Worm (Caenorhabditis elegans): ENCODE results near the gene nhr-34.

Gene nhr-34

ce11 chrIV:9622272-9622671, 53.2 kb downstream of the nhr-34 start, which contains the start of gene W09C2.7:
W09C2.7 (minus strand) TSS chrIV:9622372.
- TF ChIP-seq crh-2 (tag; optimal IDR thresholded peaks at IDR 0.05) (no peak), nhr-237 (tag; optimal IDR thresholded peaks at IDR 0.05) (no peak), ztf-1 (GFP tag; conservative IDR thresholded peaks at IDR 0.05) (no peak), fos-1 (tag; optimal IDR thresholded peaks at IDR 0.05) (no peak)

ce11 chrIV:9618836-9619235, 56.6 kb downstream of the nhr-34 start:
- TF ChIP-seq sma-3 (GFP tag; optimal IDR thresholded peaks at IDR 0.05) (no peak), elt-1 (tag; optimal IDR thresholded peaks at IDR 0.05) (peak; percentile 94), ceh-16 (tag; optimal IDR thresholded peaks at IDR 0.05) (peak; percentile 91)

- TF ChIP-seq mbf-1 (tag; optimal IDR thresholded peaks at IDR 0.05) (no peak), dmd-4 (tag; optimal IDR thresholded peaks at IDR 0.05) (no peak), blmp-1 (tag; optimal IDR thresholded peaks at IDR 0.05; ENCODE audit: insufficient read depth) (no peak), nhr-23 (tag; optimal IDR thresholded peaks at IDR 0.05) (peak; percentile 84), elt-1 (tag; optimal IDR thresholded peaks at IDR 0.05) (peak; percentile 77), elt-3 (tag; optimal IDR thresholded peaks at IDR 0.05) (no peak), nhr-10 (tag; optimal IDR thresholded peaks at IDR 0.05) (no peak), nhr-6 (tag; optimal IDR thresholded peaks at IDR 0.05) (no peak), unc-39 (tag; optimal IDR thresholded peaks at IDR 0.05) (no peak), lin-13 (GFP tag; optimal IDR thresholded peaks at IDR 0.05) (no peak), gmeb-1 (tag; optimal IDR thresholded peaks at IDR 0.05) (no peak), unc-62 (GFP tag; optimal IDR thresholded peaks at IDR 0.05) (no peak), aly-2 (tag; optimal IDR thresholded peaks at IDR 0.05) (no peak), C34F6.9 (tag; optimal IDR thresholded peaks at IDR 0.05) (no peak), mdl-1 (tag; optimal IDR thresholded peaks at IDR 0.05) (no peak), ceh-16 (tag; optimal IDR thresholded peaks at IDR 0.05) (peak; percentile 49), ama-1 (optimal IDR thresholded peaks at IDR 0.05) (no peak), lin-11 (tag; optimal IDR thresholded peaks at IDR 0.05) (no peak), sma-9 (GFP tag; optimal IDR thresholded peaks at IDR 0.05) (no peak), sma-9 (tag; optimal IDR thresholded peaks at IDR 0.05) (no peak), R02D3.7 (tag; optimal IDR thresholded peaks at IDR 0.05) (no peak), nhr-25 (tag; optimal IDR thresholded peaks at IDR 0.05) (peak; percentile 48), unc-55 (GFP tag; optimal IDR thresholded peaks at IDR 0.05) (no peak)
These were observed 57.5 kb downstream of the nhr-34 start for ce11 chrIV:9618015-9618414.

ce11 chrIV:9617358-9617757, 58.1 kb downstream of the nhr-34 start:
- no peak for TF ChIP-seq crh-2 (tag; optimal IDR thresholded peaks at IDR 0.05)
- TF ChIP-seq nhr-23 (tag; optimal IDR thresholded peaks at IDR 0.05), result peak; percentile 88
- TF ChIP-seq elt-1 (tag; optimal IDR thresholded peaks at IDR 0.05), result peak; percentile 85
- no peak for TF ChIP-seq Y55F3AM.14 (GFP tag; optimal IDR thresholded peaks at IDR 0.05)
- no peak for TF ChIP-seq lin-13 (GFP tag; optimal IDR thresholded peaks at IDR 0.05)
- peak; percentile 25 for TF ChIP-seq ceh-16 (tag; optimal IDR thresholded peaks at IDR 0.05)

- no peak for TF ChIP-seq gmeb-1 (tag; optimal IDR thresholded peaks at IDR 0.05)
- no peak for TF ChIP-seq ZK546.5 (tag; optimal IDR thresholded peaks at IDR 0.05)
- TF ChIP-seq elt-3 (tag; optimal IDR thresholded peaks at IDR 0.05), result no peak
- TF ChIP-seq lsy-2 (tag; optimal IDR thresholded peaks at IDR 0.05), result peak in 1 of 2 experiments; percentile 30
- no peak for TF ChIP-seq aly-2 (tag; optimal IDR thresholded peaks at IDR 0.05)
- peak; percentile 27 for TF ChIP-seq crh-2 (tag; optimal IDR thresholded peaks at IDR 0.05)
- no peak for TF ChIP-seq unc-62 (GFP tag; optimal IDR thresholded peaks at IDR 0.05)
- TF ChIP-seq ztf-1 (GFP tag; conservative IDR thresholded peaks at IDR 0.05), result no peak
- no peak for TF ChIP-seq peb-1 (tag; optimal IDR thresholded peaks at IDR 0.05)
- no peak for TF ChIP-seq nhr-12 (tag; optimal IDR thresholded peaks at IDR 0.05)
- peak; percentile 86 for TF ChIP-seq egl-27 (tag; optimal IDR thresholded peaks at IDR 0.05)
- no peak for TF ChIP-seq F13H6.1 (tag; optimal IDR thresholded peaks at IDR 0.05)
- TF ChIP-seq nhr-77 (tag; optimal IDR thresholded peaks at IDR 0.05), result no peak
- no peak for TF ChIP-seq ama-1 (optimal IDR thresholded peaks at IDR 0.05)
- TF ChIP-seq nhr-10 (tag; optimal IDR thresholded peaks at IDR 0.05), result no peak
- no peak for TF ChIP-seq mbf-1 (tag; optimal IDR thresholded peaks at IDR 0.05)
- TF ChIP-seq alr-1 (tag; optimal IDR thresholded peaks at IDR 0.05), result no peak
- TF ChIP-seq lin-13 (GFP tag; optimal IDR thresholded peaks at IDR 0.05), result no peak
- TF ChIP-seq nhr-23 (tag; optimal IDR thresholded peaks at IDR 0.05), result peak; percentile 100
- TF ChIP-seq unc-55 (GFP tag; optimal IDR thresholded peaks at IDR 0.05), result no peak
- no peak for TF ChIP-seq nhr-6 (tag; optimal IDR thresholded peaks at IDR 0.05)
- peak; percentile 98 for TF ChIP-seq ceh-16 (tag; optimal IDR thresholded peaks at IDR 0.05)
- peak; percentile 31 for TF ChIP-seq sma-3 (GFP tag; optimal IDR thresholded peaks at IDR 0.05)
- TF ChIP-seq elt-1 (tag; optimal IDR thresholded peaks at IDR 0.05), result peak; percentile 100
- no peak for TF ChIP-seq ztf-4 (tag; optimal IDR thresholded peaks at IDR 0.05)
- TF ChIP-seq ztf-11 (tag; optimal IDR thresholded peaks at IDR 0.05), result no peak
- no peak for TF ChIP-seq lin-39 (tag; optimal IDR thresholded peaks at IDR 0.05)
- TF ChIP-seq C34F6.9 (tag; optimal IDR thresholded peaks at IDR 0.05), result no peak
- TF ChIP-seq sem-4 (tag; optimal IDR thresholded peaks at IDR 0.05), result peak; percentile 70
- no peak for TF ChIP-seq fos-1 (tag; optimal IDR thresholded peaks at IDR 0.05)
- TF ChIP-seq skn-1 (tag; optimal IDR thresholded peaks at IDR 0.05), result no peak
- TF ChIP-seq dmd-4 (tag; optimal IDR thresholded peaks at IDR 0.05), result no peak
- TF ChIP-seq mab-5 (tag; optimal IDR thresholded peaks at IDR 0.05), result no peak
- TF ChIP-seq unc-39 (tag; optimal IDR thresholded peaks at IDR 0.05), result no peak
- TF ChIP-seq nhr-21 (tag; optimal IDR thresholded peaks at IDR 0.05), result no peak
These were observed 60.0 kb downstream of the nhr-34 start for ce11 chrIV:9615511-9615910.
